Worm (Caenorhabditis elegans) whole organism, mixed stage, embryonic: Measurements from ENCODE around the gene ric-4.

Experiments used
- M03D4.4 ChIP-seq: sonication (generic microtip); optimal IDR thresholded peaks from 2 replicates; lab custom pipeline; 2017; ENCODE audit warnings: mild to moderate bottlenecking, missing genetic modification characterization, missing compliant biosample characterization
- bed-3 ChIP-seq: fragments of 200-800 bp; sonication (Bioruptor generic); optimal IDR thresholded peaks from 3 replicates; lab custom pipeline; 2018; ENCODE audit warnings: mild to moderate bottlenecking, missing genetic modification characterization, moderate library complexity, missing compliant biosample characterization
- blmp-1 ChIP-seq: fragments of 150-350 bp; optimal IDR thresholded peaks from 2 replicates; lab custom pipeline; 2014; ENCODE audit warnings: missing biosample characterization, missing genetic modification characterization
- ceh-39 ChIP-seq: fragments of 150-350 bp; optimal IDR thresholded peaks from 2 replicates; lab custom pipeline; 2014; ENCODE audit warnings: missing biosample characterization, missing genetic modification characterization
- ceh-43 ChIP-seq: fragments of 200-800 bp; sonication (Bioruptor generic); optimal IDR thresholded peaks from 2 replicates; lab custom pipeline; 2018; ENCODE audit warnings: mild to moderate bottlenecking, missing genetic modification characterization, moderate library complexity, missing compliant biosample characterization
- ceh-83 ChIP-seq: fragments of 200-800 bp; sonication (Bioruptor generic); optimal IDR thresholded peaks from 2 replicates; lab custom pipeline; 2018; ENCODE audit warnings: mild to moderate bottlenecking, missing genetic modification characterization, missing compliant biosample characterization
- ces-1 ChIP-seq: fragments of 150-350 bp; optimal IDR thresholded peaks from 2 replicates; lab custom pipeline; 2014; ENCODE audit warnings: missing biosample characterization, missing genetic modification reagents, missing genetic modification characterization
- cnd-1 ChIP-seq: fragments of 200-800 bp; sonication (Bioruptor generic); optimal IDR thresholded peaks from 2 replicates; lab custom pipeline; 2018; ENCODE audit warnings: mild to moderate bottlenecking, missing genetic modification characterization, missing compliant biosample characterization
- drap-1 ChIP-seq: fragments of 200-800 bp; sonication (Bioruptor generic); optimal IDR thresholded peaks from 3 replicates; lab custom pipeline; 2018; ENCODE audit warnings: mild to moderate bottlenecking, missing genetic modification characterization, missing compliant biosample characterization
- elt-1 ChIP-seq: sonication (generic microtip); optimal IDR thresholded peaks from 2 replicates; lab custom pipeline; 2017; ENCODE audit warnings: missing genetic modification characterization, mild to moderate bottlenecking, missing compliant biosample characterization, antibody characterized with exemption, moderate library complexity, borderline replicate concordance; ENCODE audit not compliant: insufficient read depth
- elt-3 ChIP-seq: fragments of 150-350 bp; optimal IDR thresholded peaks from 2 replicates; lab custom pipeline; 2014; ENCODE audit warnings: missing biosample characterization, missing genetic modification characterization
- flh-1 ChIP-seq: fragments of 200-800 bp; sonication (Bioruptor generic); optimal IDR thresholded peaks from 2 replicates; lab custom pipeline; 2018; ENCODE audit warnings: mild to moderate bottlenecking, missing genetic modification characterization, moderate library complexity, missing compliant biosample characterization
- ham-2 ChIP-seq: fragments of 200-800 bp; sonication (Bioruptor generic); optimal IDR thresholded peaks from 2 replicates; lab custom pipeline; 2018; ENCODE audit warnings: mild to moderate bottlenecking, missing genetic modification characterization, missing compliant biosample characterization
- hlh-1 ChIP-seq: fragments of 150-350 bp; optimal IDR thresholded peaks from 2 replicates; lab custom pipeline; 2014; ENCODE audit warnings: missing biosample characterization, missing genetic modification reagents, missing genetic modification characterization
- lin-13 ChIP-seq: fragments of 150-350 bp; optimal IDR thresholded peaks from 2 replicates; lab custom pipeline; 2014; ENCODE audit warnings: missing biosample characterization, missing genetic modification characterization
- lin-32 ChIP-seq: fragments of 200-800 bp; sonication (Bioruptor generic); optimal IDR thresholded peaks from 2 replicates; lab custom pipeline; 2018; ENCODE audit warnings: mild to moderate bottlenecking, missing genetic modification characterization, missing compliant biosample characterization
- lsy-2 ChIP-seq: fragments of 150-350 bp; optimal IDR thresholded peaks from 2 replicates; lab custom pipeline; 2014; ENCODE audit warnings: missing biosample characterization, missing genetic modification characterization
- mep-1 ChIP-seq: fragments of 150-350 bp; optimal IDR thresholded peaks from 2 replicates; lab custom pipeline; 2017; ENCODE audit warnings: missing biosample characterization, missing genetic modification reagents, missing genetic modification characterization, inconsistent platforms
- mls-2 ChIP-seq: sonication (generic microtip); optimal IDR thresholded peaks from 2 replicates; lab custom pipeline; 2016; ENCODE audit warnings: mild to moderate bottlenecking, missing genetic modification characterization, moderate library complexity, missing compliant biosample characterization
- nhr-12 ChIP-seq: fragments of 150-350 bp; optimal IDR thresholded peaks from 2 replicates; lab custom pipeline; 2014; ENCODE audit warnings: missing biosample characterization, missing genetic modification characterization
- nhr-2 ChIP-seq: fragments of 150-350 bp; optimal IDR thresholded peaks from 2 replicates; lab custom pipeline; 2014; ENCODE audit warnings: missing biosample characterization, missing genetic modification characterization
- nhr-237 ChIP-seq: fragments of 150-350 bp; optimal IDR thresholded peaks from 2 replicates; lab custom pipeline; 2014; ENCODE audit warnings: missing biosample characterization, missing genetic modification characterization
- nhr-28 ChIP-seq: fragments of 150-350 bp; optimal IDR thresholded peaks from 2 replicates; lab custom pipeline; 2014; ENCODE audit warnings: missing biosample characterization, missing genetic modification characterization
- pha-4 ChIP-seq: fragments of 150-350 bp; optimal IDR thresholded peaks from 2 replicates; lab custom pipeline; 2018; ENCODE audit warnings: missing biosample characterization, missing genetic modification reagents, missing genetic modification characterization
- sem-2 ChIP-seq: fragments of 200-800 bp; sonication (Bioruptor generic); optimal IDR thresholded peaks from 2 replicates; lab custom pipeline; 2018; ENCODE audit warnings: mild to moderate bottlenecking, missing genetic modification characterization, missing compliant biosample characterization
- snpc-4 ChIP-seq: fragments of 150-350 bp; optimal IDR thresholded peaks from 2 replicates; lab custom pipeline; 2014; ENCODE audit warnings: missing biosample characterization, missing genetic modification characterization
- sptf-1 ChIP-seq: sonication (generic microtip); optimal IDR thresholded peaks from 2 replicates; lab custom pipeline; 2017; ENCODE audit warnings: mild to moderate bottlenecking, missing genetic modification characterization, moderate library complexity, missing compliant biosample characterization
- unc-120 ChIP-seq: sonication (generic microtip); optimal IDR thresholded peaks from 2 replicates; lab custom pipeline; 2017; ENCODE audit warnings: missing genetic modification characterization, missing compliant biosample characterization; ENCODE audit not compliant: poor library complexity, severe bottlenecking
- unc-39 ChIP-seq: fragments of 150-350 bp; optimal IDR thresholded peaks from 2 replicates; lab custom pipeline; 2014; ENCODE audit warnings: missing biosample characterization, missing genetic modification characterization
- unc-62 ChIP-seq: fragments of 150-350 bp; optimal IDR thresholded peaks from 2 replicates; lab custom pipeline; 2014; ENCODE audit warnings: missing biosample characterization, missing genetic modification reagents, missing genetic modification characterization
- zip-8 ChIP-seq: fragments of 150-350 bp; optimal IDR thresholded peaks from 2 replicates; lab custom pipeline; 2014; ENCODE audit warnings: missing biosample characterization, missing genetic modification characterization
- ztf-11 ChIP-seq: fragments of 150-350 bp; optimal IDR thresholded peaks from 2 replicates; lab custom pipeline; 2014; ENCODE audit warnings: missing biosample characterization, missing genetic modification characterization

ric-4 gene

ce11 chrV:10255005-10255472, 15.1 kb downstream of the ric-4 start, which contains the start of gene rop-1:
rop-1 (minus strand) TSS chrV:10255055.
- no peak for TF ChIP-seq cnd-1
- TF ChIP-seq bed-3 (GFP tag; lab: Kevin White, UChicago): no peak
- no peak for TF ChIP-seq nhr-12 (tag; lab: Kevin White, UChicago)
- no peak for TF ChIP-seq unc-120 (tag; lab: Kevin White, UChicago)
- no peak for TF ChIP-seq sem-2 (GFP tag; lab: Kevin White, UChicago)
- TF ChIP-seq M03D4.4 (tag; lab: Kevin White, UChicago): no peak
- TF ChIP-seq lsy-2 (tag; lab: Kevin White, UChicago): no peak
- TF ChIP-seq lin-32 (GFP tag; lab: Kevin White, UChicago): no peak
- no peak for TF ChIP-seq pha-4 (tag; lab: Kevin White, UChicago)
- no peak for TF ChIP-seq snpc-4 (tag; lab: Kevin White, UChicago)
- no peak for TF ChIP-seq drap-1 (GFP tag; lab: Kevin White, UChicago)
- TF ChIP-seq blmp-1 (tag; lab: Kevin White, UChicago): no peak
- TF ChIP-seq unc-62: no peak
- no peak for TF ChIP-seq ces-1 (GFP tag; lab: Kevin White, UChicago)
- no peak for TF ChIP-seq elt-1 (tag; lab: Kevin White, UChicago)
- no peak for TF ChIP-seq zip-8 (tag; lab: Kevin White, UChicago)

- no peak for TF ChIP-seq nhr-28
- no peak for TF ChIP-seq mls-2 (tag; lab: Kevin White, UChicago)
- TF ChIP-seq zip-8 (tag; lab: Kevin White, UChicago): no peak
- no peak for TF ChIP-seq snpc-4 (tag; lab: Kevin White, UChicago)
- TF ChIP-seq unc-39 (tag; lab: Kevin White, UChicago): no peak
- TF ChIP-seq mep-1: no peak
- no peak for TF ChIP-seq ces-1 (GFP tag; lab: Kevin White, UChicago)
- no peak for TF ChIP-seq sptf-1 (tag; lab: Kevin White, UChicago)
- TF ChIP-seq nhr-12 (tag; lab: Kevin White, UChicago): no peak
- TF ChIP-seq cnd-1: no peak
- TF ChIP-seq, all 35 proteins: peak for 0
Measured at ce11 chrV:10252682-10253081, 17.4 kb downstream of the ric-4 start.

ce11 chrV:10249515-10249914, 20.6 kb downstream of the ric-4 start:
- TF ChIP-seq ztf-11 (tag; lab: Kevin White, UChicago): no peak
- TF ChIP-seq mep-1: no peak
- TF ChIP-seq nhr-237 (tag; lab: Kevin White, UChicago): no peak
- TF ChIP-seq zip-8 (tag; lab: Kevin White, UChicago): no peak
- no peak for TF ChIP-seq lin-13 (tag; lab: Kevin White, UChicago)
- TF ChIP-seq ces-1 (GFP tag; lab: Kevin White, UChicago): no peak
- no peak for TF ChIP-seq nhr-12 (tag; lab: Kevin White, UChicago)
- no peak for TF ChIP-seq flh-1 (GFP tag; lab: Kevin White, UChicago)
- no peak for TF ChIP-seq nhr-28
- TF ChIP-seq, all 35 proteins: peak for 0

ce11 chrV:10248255-10248979, 21.7 kb downstream of the ric-4 start, which contains the start of gene akt-1:
akt-1 (plus strand) TSS chrV:10248905.
- TF ChIP-seq snpc-4 (tag; lab: Kevin White, UChicago) (no peak), ham-2 (GFP tag; lab: Kevin White, UChicago) (no peak), lsy-2 (tag; lab: Kevin White, UChicago) (no peak), nhr-237 (tag; lab: Kevin White, UChicago) (no peak), drap-1 (GFP tag; lab: Kevin White, UChicago) (no peak), sptf-1 (tag; lab: Kevin White, UChicago) (no peak), ceh-43 (no peak), elt-1 (tag; lab: Kevin White, UChicago) (no peak), nhr-2 (tag; lab: Kevin White, UChicago) (no peak), hlh-1 (tag; lab: Kevin White, UChicago) (no peak), elt-3 (tag; lab: Kevin White, UChicago) (no peak), cnd-1 (no peak), flh-1 (GFP tag; lab: Kevin White, UChicago) (no peak), ceh-39 (tag; lab: Kevin White, UChicago) (no peak), unc-62 (no peak), ceh-83 (GFP tag; lab: Kevin White, UChicago) (no peak), mls-2 (tag; lab: Kevin White, UChicago) (no peak), bed-3 (GFP tag; lab: Kevin White, UChicago) (no peak)
